Worm (Caenorhabditis elegans) whole organism, mixed stage, embryonic: ENCODE data around the gene F44E2.4.

ENCODE experiments used
- M03D4.4 ChIP-seq: sonication (generic microtip); optimal IDR thresholded peaks from 2 replicates; lab custom pipeline; 2017; ENCODE audit warnings: mild to moderate bottlenecking, missing genetic modification characterization, missing compliant biosample characterization
- bed-3 ChIP-seq: fragments of 200-800 bp; sonication (Bioruptor generic); optimal IDR thresholded peaks from 3 replicates; lab custom pipeline; 2018; ENCODE audit warnings: mild to moderate bottlenecking, missing genetic modification characterization, moderate library complexity, missing compliant biosample characterization
- blmp-1 ChIP-seq: fragments of 150-350 bp; optimal IDR thresholded peaks from 2 replicates; lab custom pipeline; 2014; ENCODE audit warnings: missing biosample characterization, missing genetic modification characterization
- ceh-39 ChIP-seq: fragments of 150-350 bp; optimal IDR thresholded peaks from 2 replicates; lab custom pipeline; 2014; ENCODE audit warnings: missing biosample characterization, missing genetic modification characterization
- ceh-43 ChIP-seq: fragments of 200-800 bp; sonication (Bioruptor generic); optimal IDR thresholded peaks from 2 replicates; lab custom pipeline; 2018; ENCODE audit warnings: mild to moderate bottlenecking, missing genetic modification characterization, moderate library complexity, missing compliant biosample characterization
- ceh-83 ChIP-seq: fragments of 200-800 bp; sonication (Bioruptor generic); optimal IDR thresholded peaks from 2 replicates; lab custom pipeline; 2018; ENCODE audit warnings: mild to moderate bottlenecking, missing genetic modification characterization, missing compliant biosample characterization
- ces-1 ChIP-seq: fragments of 150-350 bp; optimal IDR thresholded peaks from 2 replicates; lab custom pipeline; 2014; ENCODE audit warnings: missing biosample characterization, missing genetic modification reagents, missing genetic modification characterization
- cnd-1 ChIP-seq: fragments of 200-800 bp; sonication (Bioruptor generic); optimal IDR thresholded peaks from 2 replicates; lab custom pipeline; 2018; ENCODE audit warnings: mild to moderate bottlenecking, missing genetic modification characterization, missing compliant biosample characterization
- drap-1 ChIP-seq: fragments of 200-800 bp; sonication (Bioruptor generic); optimal IDR thresholded peaks from 3 replicates; lab custom pipeline; 2018; ENCODE audit warnings: mild to moderate bottlenecking, missing genetic modification characterization, missing compliant biosample characterization
- elt-1 ChIP-seq: sonication (generic microtip); optimal IDR thresholded peaks from 2 replicates; lab custom pipeline; 2017; ENCODE audit warnings: missing genetic modification characterization, mild to moderate bottlenecking, missing compliant biosample characterization, antibody characterized with exemption, moderate library complexity, borderline replicate concordance; ENCODE audit not compliant: insufficient read depth
- elt-3 ChIP-seq: fragments of 150-350 bp; optimal IDR thresholded peaks from 2 replicates; lab custom pipeline; 2014; ENCODE audit warnings: missing biosample characterization, missing genetic modification characterization
- flh-1 ChIP-seq: fragments of 200-800 bp; sonication (Bioruptor generic); optimal IDR thresholded peaks from 2 replicates; lab custom pipeline; 2018; ENCODE audit warnings: mild to moderate bottlenecking, missing genetic modification characterization, moderate library complexity, missing compliant biosample characterization
- ham-2 ChIP-seq: fragments of 200-800 bp; sonication (Bioruptor generic); optimal IDR thresholded peaks from 2 replicates; lab custom pipeline; 2018; ENCODE audit warnings: mild to moderate bottlenecking, missing genetic modification characterization, missing compliant biosample characterization
- hlh-1 ChIP-seq: fragments of 150-350 bp; optimal IDR thresholded peaks from 2 replicates; lab custom pipeline; 2014; ENCODE audit warnings: missing biosample characterization, missing genetic modification reagents, missing genetic modification characterization
- lin-13 ChIP-seq: fragments of 150-350 bp; optimal IDR thresholded peaks from 2 replicates; lab custom pipeline; 2014; ENCODE audit warnings: missing biosample characterization, missing genetic modification characterization
- lin-32 ChIP-seq: fragments of 200-800 bp; sonication (Bioruptor generic); optimal IDR thresholded peaks from 2 replicates; lab custom pipeline; 2018; ENCODE audit warnings: mild to moderate bottlenecking, missing genetic modification characterization, missing compliant biosample characterization
- lsy-2 ChIP-seq: fragments of 150-350 bp; optimal IDR thresholded peaks from 2 replicates; lab custom pipeline; 2014; ENCODE audit warnings: missing biosample characterization, missing genetic modification characterization
- mab-5 ChIP-seq: fragments of 150-350 bp; optimal IDR thresholded peaks from 2 replicates; lab custom pipeline; 2014; ENCODE audit warnings: missing biosample characterization, missing genetic modification characterization
- mep-1 ChIP-seq: fragments of 150-350 bp; optimal IDR thresholded peaks from 2 replicates; lab custom pipeline; 2017; ENCODE audit warnings: missing biosample characterization, missing genetic modification reagents, missing genetic modification characterization, inconsistent platforms
- mls-2 ChIP-seq: sonication (generic microtip); optimal IDR thresholded peaks from 2 replicates; lab custom pipeline; 2016; ENCODE audit warnings: mild to moderate bottlenecking, missing genetic modification characterization, moderate library complexity, missing compliant biosample characterization
- nhr-12 ChIP-seq: fragments of 150-350 bp; optimal IDR thresholded peaks from 2 replicates; lab custom pipeline; 2014; ENCODE audit warnings: missing biosample characterization, missing genetic modification characterization
- nhr-2 ChIP-seq: fragments of 150-350 bp; optimal IDR thresholded peaks from 2 replicates; lab custom pipeline; 2014; ENCODE audit warnings: missing biosample characterization, missing genetic modification characterization
- nhr-237 ChIP-seq: fragments of 150-350 bp; optimal IDR thresholded peaks from 2 replicates; lab custom pipeline; 2014; ENCODE audit warnings: missing biosample characterization, missing genetic modification characterization
- nhr-28 ChIP-seq: fragments of 150-350 bp; optimal IDR thresholded peaks from 2 replicates; lab custom pipeline; 2014; ENCODE audit warnings: missing biosample characterization, missing genetic modification characterization
- nhr-76 ChIP-seq: sonication (generic microtip); optimal IDR thresholded peaks from 2 replicates; lab custom pipeline; 2017; ENCODE audit warnings: missing biosample characterization, missing genetic modification characterization
- pha-4 ChIP-seq: fragments of 150-350 bp; optimal IDR thresholded peaks from 2 replicates; lab custom pipeline; 2018; ENCODE audit warnings: missing biosample characterization, missing genetic modification reagents, missing genetic modification characterization
- sem-2 ChIP-seq: fragments of 200-800 bp; sonication (Bioruptor generic); optimal IDR thresholded peaks from 2 replicates; lab custom pipeline; 2018; ENCODE audit warnings: mild to moderate bottlenecking, missing genetic modification characterization, missing compliant biosample characterization
- snpc-4 ChIP-seq: fragments of 150-350 bp; optimal IDR thresholded peaks from 2 replicates; lab custom pipeline; 2014; ENCODE audit warnings: missing biosample characterization, missing genetic modification characterization
- sptf-1 ChIP-seq: sonication (generic microtip); optimal IDR thresholded peaks from 2 replicates; lab custom pipeline; 2017; ENCODE audit warnings: mild to moderate bottlenecking, missing genetic modification characterization, moderate library complexity, missing compliant biosample characterization
- tbx-8 ChIP-seq: fragments of 200-800 bp; sonication (Bioruptor generic); optimal IDR thresholded peaks from 2 replicates; lab custom pipeline; 2018; ENCODE audit warnings: mild to moderate bottlenecking, missing genetic modification characterization, moderate library complexity, missing compliant biosample characterization
- unc-120 ChIP-seq: sonication (generic microtip); optimal IDR thresholded peaks from 2 replicates; lab custom pipeline; 2017; ENCODE audit warnings: missing genetic modification characterization, missing compliant biosample characterization; ENCODE audit not compliant: poor library complexity, severe bottlenecking
- unc-39 ChIP-seq: fragments of 150-350 bp; optimal IDR thresholded peaks from 2 replicates; lab custom pipeline; 2014; ENCODE audit warnings: missing biosample characterization, missing genetic modification characterization
- unc-62 ChIP-seq: fragments of 150-350 bp; optimal IDR thresholded peaks from 2 replicates; lab custom pipeline; 2014; ENCODE audit warnings: missing biosample characterization, missing genetic modification reagents, missing genetic modification characterization
- zip-8 ChIP-seq: fragments of 150-350 bp; optimal IDR thresholded peaks from 2 replicates; lab custom pipeline; 2014; ENCODE audit warnings: missing biosample characterization, missing genetic modification characterization
- ztf-11 ChIP-seq: fragments of 150-350 bp; optimal IDR thresholded peaks from 2 replicates; lab custom pipeline; 2014; ENCODE audit warnings: missing biosample characterization, missing genetic modification characterization

The F44E2.4 gene

ce11 chrIII:8838075-8838474 lies at the start of gene F44E2.4:
TSS of gene F44E2.4 (minus strand) at chrIII:8838424.
- TF ChIP-seq ham-2 (GFP tag; lab: Kevin White, UChicago) (peak; percentile 17), sptf-1 (tag; lab: Kevin White, UChicago) (no peak), elt-1 (tag; lab: Kevin White, UChicago) (peak; percentile 62)

- TF ChIP-seq sptf-1 (tag; lab: Kevin White, UChicago) (peak; percentile 78), cnd-1 (peak; percentile 11), nhr-28 (tag; lab: Kevin White, UChicago) (no peak), ceh-83 (no peak), hlh-1 (tag; lab: Kevin White, UChicago) (no peak), ceh-43 (GFP tag; lab: Kevin White, UChicago) (peak; percentile 33), mls-2 (tag; lab: Kevin White, UChicago) (peak; percentile 30), nhr-76 (tag; lab: Kevin White, UChicago) (no peak), zip-8 (tag; lab: Kevin White, UChicago) (no peak), M03D4.4 (peak; percentile 61), unc-39 (tag; lab: Kevin White, UChicago) (no peak), nhr-12 (tag; lab: Kevin White, UChicago) (no peak), pha-4 (tag; lab: Kevin White, UChicago) (no peak), bed-3 (GFP tag; lab: Kevin White, UChicago) (no peak), snpc-4 (tag; lab: Kevin White, UChicago) (no peak), mep-1 (tag; lab: Kevin White, UChicago) (peak; percentile 89), drap-1 (GFP tag; lab: Kevin White, UChicago) (no peak), flh-1 (GFP tag; lab: Kevin White, UChicago) (no peak), nhr-237 (tag; lab: Kevin White, UChicago) (peak; percentile 44), lsy-2 (peak; percentile 80), elt-3 (tag; lab: Kevin White, UChicago) (no peak), mab-5 (tag; lab: Kevin White, UChicago) (no peak), lin-13 (tag; lab: Kevin White, UChicago) (peak; percentile 81), nhr-2 (no peak), ceh-39 (no peak), ces-1 (GFP tag; lab: Kevin White, UChicago) (peak; percentile 58), unc-62 (GFP tag; lab: Kevin White, UChicago) (no peak), tbx-8 (GFP tag; lab: Kevin White, UChicago) (no peak), blmp-1 (tag; lab: Kevin White, UChicago) (no peak), ztf-11 (tag; lab: Kevin White, UChicago) (no peak), unc-120 (tag; lab: Kevin White, UChicago) (no peak), lin-32 (GFP tag; lab: Kevin White, UChicago) (no peak), ham-2 (GFP tag; lab: Kevin White, UChicago) (no peak), elt-1 (tag; lab: Kevin White, UChicago) (no peak), sem-2 (GFP tag; lab: Kevin White, UChicago) (no peak)
Observed at ce11 chrIII:8887184-8887801, 49.1 kb upstream of the F44E2.4 start, which contains the start of gene famh-136. TSS of gene famh-136 (plus strand) at chrIII:8887751.

ce11 chrIII:8886309-8886708 lies 48.1 kb upstream of the F44E2.4 start:
- TF ChIP-seq drap-1 (GFP tag; lab: Kevin White, UChicago) (no peak), sptf-1 (tag; lab: Kevin White, UChicago) (peak; percentile 10), ces-1 (GFP tag; lab: Kevin White, UChicago) (peak; percentile 45), nhr-2 (no peak), tbx-8 (GFP tag; lab: Kevin White, UChicago) (no peak), lin-32 (GFP tag; lab: Kevin White, UChicago) (no peak), zip-8 (tag; lab: Kevin White, UChicago) (no peak), bed-3 (GFP tag; lab: Kevin White, UChicago) (no peak), sem-2 (GFP tag; lab: Kevin White, UChicago) (no peak)
